Fruit fly (Drosophila melanogaster) whole organism, embryonic: Measurements from ENCODE around the gene CG6216.

Source experiments
- B-H2 ChIP-seq: fragments of 200-800 bp; sonication (Bioruptor generic); optimal IDR thresholded peaks from 2 replicates; lab custom pipeline; 2018; ENCODE audit warnings: missing biosample characterization, mild to moderate bottlenecking, missing genetic modification characterization
- CG10543 ChIP-seq: fragments of 200-800 bp; sonication (Bioruptor generic); optimal IDR thresholded peaks from 3 replicates; lab custom pipeline; 2017; ENCODE audit warnings: missing biosample characterization, mild to moderate bottlenecking, missing genetic modification characterization, moderate library complexity
- CG10565 ChIP-seq: fragments of 200-800 bp; sonication (Bioruptor generic); optimal IDR thresholded peaks from 3 replicates; lab custom pipeline; 2016; ENCODE audit warnings: missing biosample characterization, mild to moderate bottlenecking, missing genetic modification characterization
- CG12104 ChIP-seq: fragments of 200-800 bp; sonication (Bioruptor generic); optimal IDR thresholded peaks from 3 replicates; lab custom pipeline; 2016; ENCODE audit warnings: missing biosample characterization, missing genetic modification characterization
- CG12744 ChIP-seq: fragments of 200-800 bp; sonication (Bioruptor generic); optimal IDR thresholded peaks from 2 replicates; lab custom pipeline; 2016; ENCODE audit warnings: missing biosample characterization, missing genetic modification characterization
- CG15011 ChIP-seq: fragments of 200-800 bp; sonication (Bioruptor generic); optimal IDR thresholded peaks from 3 replicates; lab custom pipeline; 2018; ENCODE audit warnings: missing biosample characterization, mild to moderate bottlenecking, missing genetic modification characterization
- CG17568 ChIP-seq: fragments of 200-800 bp; sonication (Bioruptor generic); optimal IDR thresholded peaks from 2 replicates; lab custom pipeline; 2018; ENCODE audit warnings: missing biosample characterization, mild to moderate bottlenecking, missing genetic modification characterization, moderate library complexity
- CG1792 ChIP-seq: fragments of 200-800 bp; sonication (Bioruptor generic); optimal IDR thresholded peaks from 2 replicates; lab custom pipeline; 2016; ENCODE audit warnings: missing biosample characterization, missing genetic modification characterization
- CG18619 ChIP-seq: fragments of 200-800 bp; sonication (Bioruptor generic); optimal IDR thresholded peaks from 3 replicates; lab custom pipeline; 2017; ENCODE audit warnings: missing biosample characterization, mild to moderate bottlenecking, missing genetic modification characterization
- CG2199 ChIP-seq: fragments of 200-800 bp; sonication (Bioruptor generic); IDR thresholded peaks from 3 replicates; pipeline ENCODE4 v1.3.6; 2022; ENCODE audit warnings: missing biosample characterization, missing genetic modification characterization
- CG2712 ChIP-seq: fragments of 200-800 bp; optimal IDR thresholded peaks from 3 replicates; lab custom pipeline; 2019; ENCODE audit warnings: missing biosample characterization, mild to moderate bottlenecking, missing genetic modification characterization, moderate library complexity
- CG31224 ChIP-seq: fragments of 200-800 bp; sonication (Bioruptor generic); IDR thresholded peaks from 2 replicates; pipeline ENCODE4 v1.3.6; 2022; ENCODE audit warnings: missing biosample characterization, missing genetic modification characterization
- CG31441 ChIP-seq: fragments of 200-800 bp; sonication (Bioruptor generic); IDR thresholded peaks from 2 replicates; pipeline ENCODE4 v1.3.6; 2022; ENCODE audit warnings: missing biosample characterization, missing genetic modification characterization
- CG3726 ChIP-seq: fragments of 200-800 bp; sonication (Bioruptor generic); IDR thresholded peaks from 3 replicates; pipeline ENCODE4, ENCODE4 v1.3.6; 2022; ENCODE audit warnings: missing biosample characterization, missing genetic modification characterization
- CG3995 ChIP-seq: fragments of 200-800 bp; sonication (Bioruptor generic); optimal IDR thresholded peaks from 3 replicates; lab custom pipeline; 2016; ENCODE audit warnings: missing biosample characterization, missing genetic modification characterization
- CG6175 ChIP-seq: fragments of 200-800 bp; sonication (Bioruptor generic); IDR thresholded peaks from 3 replicates; pipeline ENCODE4 v1.3.6; 2022; ENCODE audit warnings: missing biosample characterization, missing genetic modification characterization
- CG8765 ChIP-seq: fragments of 200-800 bp; sonication (Bioruptor generic); IDR thresholded peaks from 2 replicates; pipeline ENCODE4 v1.3.6; 2022; ENCODE audit warnings: missing biosample characterization, missing genetic modification characterization
- CG9437 ChIP-seq: fragments of 200-800 bp; sonication (Bioruptor generic); optimal IDR thresholded peaks from 2 replicates; lab custom pipeline; 2018; ENCODE audit warnings: missing biosample characterization, mild to moderate bottlenecking, missing genetic modification characterization
- CG9817 ChIP-seq: fragments of 200-800 bp; sonication (Bioruptor generic); optimal IDR thresholded peaks from 2 replicates; lab custom pipeline; 2018; ENCODE audit warnings: missing biosample characterization, mild to moderate bottlenecking, missing genetic modification characterization, moderate library complexity
- Dad ChIP-seq: fragments of 200-800 bp; sonication (Bioruptor generic); optimal IDR thresholded peaks from 3 replicates; lab custom pipeline; 2016; ENCODE audit warnings: missing biosample characterization, missing genetic modification characterization
- Dref ChIP-seq: fragments of 200-800 bp; sonication (Bioruptor generic); IDR thresholded peaks from 2 replicates; pipeline ENCODE4 v1.3.6; 2022; ENCODE audit warnings: missing biosample characterization, missing genetic modification characterization
- Elba2 ChIP-seq: fragments of 200-800 bp; sonication (Bioruptor generic); optimal IDR thresholded peaks from 3 replicates; lab custom pipeline; 2016; ENCODE audit warnings: missing biosample characterization, missing genetic modification characterization
- Fer2 ChIP-seq: fragments of 200-800 bp; sonication (Bioruptor generic); optimal IDR thresholded peaks from 2 replicates; lab custom pipeline; 2018; ENCODE audit warnings: missing biosample characterization, mild to moderate bottlenecking, missing genetic modification characterization, moderate library complexity
- HLH4C ChIP-seq: fragments of 200-800 bp; sonication (Bioruptor generic); IDR thresholded peaks from 3 replicates; pipeline ENCODE4 v1.3.6; 2022; ENCODE audit warnings: missing biosample characterization, missing genetic modification characterization; ENCODE audit not compliant: partially characterized antibody
- Jarid2 ChIP-seq: fragments of 200-800 bp; sonication (Bioruptor generic); optimal IDR thresholded peaks from 3 replicates; lab custom pipeline; 2017; ENCODE audit warnings: mild to moderate bottlenecking, missing biosample characterization, missing genetic modification reagents, missing genetic modification characterization
- Meics ChIP-seq: fragments of 200-800 bp; sonication (Bioruptor generic); optimal IDR thresholded peaks from 2 replicates; lab custom pipeline; 2017; ENCODE audit warnings: missing biosample characterization, mild to moderate bottlenecking, missing genetic modification characterization
- NK7.1 ChIP-seq: fragments of 200-800 bp; sonication (Bioruptor generic); optimal IDR thresholded peaks from 3 replicates; lab custom pipeline; 2016; ENCODE audit warnings: missing biosample characterization, missing genetic modification characterization
- Sox102F ChIP-seq: fragments of 200-800 bp; sonication (Bioruptor generic); optimal IDR thresholded peaks from 2 replicates; lab custom pipeline; 2018; ENCODE audit warnings: missing biosample characterization, mild to moderate bottlenecking, missing genetic modification characterization, moderate library complexity
- Sry-β ChIP-seq: fragments of 200-800 bp; sonication (Bioruptor generic); optimal IDR thresholded peaks from 2 replicates; lab custom pipeline; 2018; ENCODE audit warnings: missing biosample characterization, mild to moderate bottlenecking, missing genetic modification characterization, moderate library complexity
- YL-1 ChIP-seq: fragments of 200-800 bp; sonication (Bioruptor generic); optimal IDR thresholded peaks from 3 replicates; lab custom pipeline; 2017; ENCODE audit warnings: missing biosample characterization, mild to moderate bottlenecking, missing genetic modification characterization
- ab ChIP-seq: fragments of 200-800 bp; sonication (Bioruptor generic); optimal IDR thresholded peaks from 2 replicates; lab custom pipeline; 2016; ENCODE audit warnings: missing biosample characterization, missing genetic modification characterization
- aop ChIP-seq: fragments of 200-800 bp; sonication (Bioruptor generic); IDR thresholded peaks from 2 replicates; pipeline ENCODE4 v1.3.6; 2022; ENCODE audit warnings: missing biosample characterization, missing genetic modification characterization
- az2 ChIP-seq: fragments of 200-800 bp; sonication (Bioruptor generic); optimal IDR thresholded peaks from 3 replicates; lab custom pipeline; 2016; ENCODE audit warnings: missing biosample characterization, missing genetic modification characterization
- corto ChIP-seq: fragments of 200-800 bp; sonication (Bioruptor generic); optimal IDR thresholded peaks from 2 replicates; lab custom pipeline; 2016; ENCODE audit warnings: missing biosample characterization, mild to moderate bottlenecking, missing genetic modification characterization, moderate library complexity
- crp ChIP-seq, 2 experiments: fragments of 200-800 bp; sonication (Bioruptor generic); optimal IDR thresholded peaks; 2 replicates in 1 of 2; 3 replicates in 1 of 2; lab custom pipeline; 2017; ENCODE audit warnings: missing biosample characterization in 2 of 2, missing genetic modification characterization in 2 of 2, mild to moderate bottlenecking in 1 of 2, moderate library complexity in 1 of 2
- en ChIP-seq: fragments of 200-800 bp; sonication (Bioruptor generic); optimal IDR thresholded peaks from 2 replicates; lab custom pipeline; 2016; ENCODE audit warnings: missing biosample characterization, missing genetic modification characterization
- gfzf ChIP-seq: fragments of 200-800 bp; sonication (Bioruptor generic); optimal IDR thresholded peaks from 2 replicates; lab custom pipeline; 2016; ENCODE audit warnings: missing biosample characterization, mild to moderate bottlenecking, missing genetic modification characterization, moderate library complexity
- grau ChIP-seq: fragments of 200-800 bp; optimal IDR thresholded peaks from 3 replicates; lab custom pipeline; 2019; ENCODE audit warnings: missing biosample characterization, mild to moderate bottlenecking, missing genetic modification characterization, moderate library complexity
- gt ChIP-seq: fragments of 200-800 bp; sonication (Bioruptor generic); IDR thresholded peaks from 2 replicates; pipeline ENCODE4 v1.3.6; 2022; ENCODE audit warnings: missing biosample characterization, missing genetic modification characterization
- lmd ChIP-seq: fragments of 200-800 bp; sonication (Bioruptor generic); IDR thresholded peaks from 2 replicates; pipeline ENCODE4 v1.3.6; 2022; ENCODE audit warnings: missing biosample characterization, missing genetic modification characterization
- mam ChIP-seq: fragments of 200-800 bp; sonication (Bioruptor generic); optimal IDR thresholded peaks from 3 replicates; lab custom pipeline; 2016; ENCODE audit warnings: missing biosample characterization, missing genetic modification characterization
- pfk ChIP-seq: fragments of 200-800 bp; sonication (Bioruptor generic); optimal IDR thresholded peaks from 2 replicates; lab custom pipeline; 2018; ENCODE audit warnings: missing biosample characterization, mild to moderate bottlenecking, missing genetic modification characterization, moderate library complexity
- pzg ChIP-seq: fragments of 200-800 bp; sonication (Bioruptor generic); optimal IDR thresholded peaks from 3 replicates; lab custom pipeline; 2018; ENCODE audit warnings: missing biosample characterization, mild to moderate bottlenecking, missing genetic modification characterization, moderate library complexity
- ranshi ChIP-seq: fragments of 200-800 bp; sonication (Bioruptor generic); IDR thresholded peaks from 2 replicates; pipeline ENCODE4 v1.3.6; 2022; ENCODE audit warnings: missing biosample characterization, missing genetic modification characterization
- rib ChIP-seq: fragments of 200-800 bp; sonication (Bioruptor generic); IDR thresholded peaks from 2 replicates; pipeline ENCODE4 v1.3.6; 2022; ENCODE audit warnings: missing biosample characterization, missing genetic modification characterization
- stc ChIP-seq: fragments of 200-800 bp; sonication (Bioruptor generic); IDR thresholded peaks from 2 replicates; pipeline ENCODE4 v1.3.6; 2022; ENCODE audit warnings: missing biosample characterization, missing genetic modification characterization
- tio ChIP-seq: fragments of 200-800 bp; sonication (Bioruptor generic); optimal IDR thresholded peaks from 2 replicates; lab custom pipeline; 2017; ENCODE audit warnings: missing biosample characterization, missing genetic modification characterization, inconsistent platforms

Gene CG6216

dm6 chr3L:11132055-11132454 is 18.5 kb downstream of the CG6216 start, which contains the start of gene CG32074:
Gene CG32074 (minus strand): TSS chr3L:11132322.
- TF ChIP-seq pfk (GFP tag; lab: Kevin White, UChicago) (peak; percentile 54), CG31441 (GFP tag; lab: Robert Waterston, UW) (0 out of 2 replicates have a peak, but pooled peaks have one; percentile 35), CG3995 (peak; percentile 80)

- TF ChIP-seq NK7.1 (GFP tag; lab: Kevin White, UChicago) (no peak), CG10543 (GFP tag; lab: Kevin White, UChicago) (no peak), Sry-β (no peak), B-H2 (GFP tag; lab: Kevin White, UChicago) (no peak), CG15011 (GFP tag; lab: Kevin White, UChicago) (no peak), en (no peak), CG17568 (no peak), tio (GFP tag; lab: Kevin White, UChicago) (no peak), CG31224 (GFP tag; lab: Robert Waterston, UW) (no peak), CG3726 (no peak), Dref (GFP tag; lab: Robert Waterston, UW) (no peak), ranshi (GFP tag; lab: Robert Waterston, UW) (no peak), lmd (GFP tag; lab: Robert Waterston, UW) (no peak), CG10565 (no peak)
Observed at dm6 chr3L:11130535-11130934, 20.1 kb downstream of the CG6216 start, which contains the start of gene nol. Gene nol (plus strand): TSS chr3L:11130835.

- TF ChIP-seq CG9817 (tag; lab: Kevin White, UChicago) (no peak), corto (no peak), CG2712 (tag; lab: Kevin White, UChicago) (no peak), HLH4C (GFP tag; lab: Robert Waterston, UW) (no peak), Dad (GFP tag; lab: Kevin White, UChicago) (no peak), az2 (GFP tag; lab: Kevin White, UChicago) (no peak), gt (GFP tag; lab: Robert Waterston, UW) (no peak), crp (GFP tag; optimal IDR thresholded peaks at IDR 0.05; lab: Kevin White, UChicago) (no peak), gfzf (no peak), rib (GFP tag; lab: Robert Waterston, UW) (no peak), Elba2 (GFP tag; lab: Kevin White, UChicago) (peak; percentile 54), Jarid2 (GFP tag; lab: Kevin White, UChicago) (no peak), Fer2 (no peak), CG18619 (no peak), CG1792 (GFP tag; lab: Kevin White, UChicago) (no peak), CG12104 (GFP tag; lab: Kevin White, UChicago) (no peak), CG12744 (no peak), CG9437 (no peak), CG6175 (GFP tag; lab: Robert Waterston, UW) (no peak), YL-1 (GFP tag; lab: Kevin White, UChicago) (no peak), Meics (GFP tag; lab: Kevin White, UChicago) (peak; percentile 26), aop (GFP tag; lab: Robert Waterston, UW) (no peak), mam (GFP tag; lab: Kevin White, UChicago) (peak; percentile 16), CG2199 (GFP tag; lab: Robert Waterston, UW) (no peak), grau (tag; lab: Kevin White, UChicago) (peak; percentile 81), pzg (no peak), ab (GFP tag; lab: Kevin White, UChicago) (no peak), Sox102F (GFP tag; lab: Kevin White, UChicago) (no peak), CG8765 (GFP tag; lab: Robert Waterston, UW) (no peak), stc (GFP tag; lab: Robert Waterston, UW) (no peak; the same call in 1 of the 2 replicates)
Observed at dm6 chr3L:11125636-11126532, 24.7 kb downstream of the CG6216 start.
